Fruit fly (Drosophila melanogaster) whole organism, wandering third instar larva: Measurements from ENCODE around the gene Nfs1.

ENCODE experiments used
- Dfd ChIP-seq: fragments of >200 bp; optimal IDR thresholded peaks from 2 replicates; lab custom pipeline; 2017; ENCODE audit warnings: missing biosample characterization, missing genetic modification characterization
- Hr78 ChIP-seq: fragments of >200 bp; optimal IDR thresholded peaks from 2 replicates; lab custom pipeline; 2017; ENCODE audit warnings: missing biosample characterization, missing genetic modification characterization
- pan ChIP-seq: fragments of >200 bp; optimal IDR thresholded peaks from 2 replicates; lab custom pipeline; 2017
- sage ChIP-seq: fragments of 200-800 bp; sonication (Bioruptor generic); optimal IDR thresholded peaks from 2 replicates; lab custom pipeline; 2016; ENCODE audit warnings: missing biosample characterization, mild to moderate bottlenecking, missing genetic modification characterization
- tai ChIP-seq: sonication (Bioruptor generic); optimal IDR thresholded peaks from 2 replicates; lab custom pipeline; 2016; ENCODE audit warnings: missing biosample characterization, missing genetic modification characterization
- usp ChIP-seq: fragments of >200 bp; optimal IDR thresholded peaks from 2 replicates; lab custom pipeline; 2017; ENCODE audit warnings: missing biosample characterization, missing genetic modification characterization

DNA sequence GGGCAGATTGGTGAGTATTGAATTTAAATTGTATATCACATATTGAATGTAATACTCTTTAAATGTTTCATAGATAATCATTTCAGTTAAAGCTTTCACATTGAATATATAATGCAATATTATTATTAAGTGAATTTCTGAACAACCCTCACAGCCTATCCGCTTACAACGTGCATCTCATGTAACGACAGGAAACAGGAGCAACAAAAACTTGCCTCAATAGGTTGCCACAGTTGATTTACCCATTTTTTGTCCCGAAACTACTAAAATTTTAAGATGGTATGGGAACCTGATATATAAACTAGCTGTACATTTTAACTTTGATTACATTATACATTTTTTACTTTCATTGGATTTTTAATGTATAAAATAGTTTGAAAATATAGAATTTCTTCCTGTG, 40.7 kb upstream of the Nfs1 start:
- no peak for TF ChIP-seq pan (lab: Kevin White, UChicago)
- no peak for TF ChIP-seq sage (GFP tag; lab: Kevin White, UChicago)
- no peak for TF ChIP-seq tai
- TF ChIP-seq Dfd (GFP tag; lab: Kevin White, UChicago) = no peak
- no peak for TF ChIP-seq usp
- TF ChIP-seq Hr78 = no peak
